Fruit fly (Drosophila melanogaster): ENCODE measurements around the gene CG7523.

CG7523 gene

DNA sequence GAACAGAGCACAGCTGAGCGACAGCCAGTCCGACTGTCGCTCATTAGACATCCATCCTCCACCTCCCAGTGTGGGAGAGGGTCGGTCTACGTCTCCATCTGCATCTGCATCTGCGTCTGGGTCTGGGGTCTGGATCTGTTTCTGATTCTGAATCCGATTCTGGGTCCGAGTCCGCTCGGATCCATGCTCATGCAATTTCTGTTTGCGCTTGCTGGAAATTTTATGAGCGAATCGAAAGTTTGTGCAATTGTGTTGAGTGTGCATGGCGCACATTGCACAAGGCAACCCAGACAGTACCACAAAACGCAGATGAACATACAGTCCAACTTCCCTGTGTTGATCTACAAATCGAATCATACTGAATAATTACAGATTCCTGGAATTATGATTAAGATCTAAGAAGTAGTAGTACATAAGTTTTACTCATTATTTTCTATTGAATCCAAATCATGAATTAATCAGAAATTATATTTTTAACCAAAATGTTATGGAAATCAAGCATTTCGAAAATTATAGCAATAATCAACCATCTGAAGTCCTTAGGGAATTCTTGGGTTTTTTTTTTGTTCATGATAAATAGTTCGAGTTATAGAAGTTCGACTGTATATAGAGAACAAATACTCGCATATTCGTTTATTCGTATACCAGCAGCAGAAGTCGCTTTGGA is 32.5 kb upstream of the CG7523 start (continued):
- TF ChIP-seq ATbp (GFP tag; optimal IDR thresholded peaks at IDR 0.05) = no peak
- no peak for TF ChIP-seq CG17912 (GFP tag; optimal IDR thresholded peaks at IDR 0.05)
- no peak for TF ChIP-seq shn (GFP tag; optimal IDR thresholded peaks at IDR 0.05)
- no peak for TF ChIP-seq fru (optimal IDR thresholded peaks at IDR 0.05)
- no peak for TF ChIP-seq CG9727 (GFP tag; optimal IDR thresholded peaks at IDR 0.05)
- TF ChIP-seq nmo (GFP tag; optimal IDR thresholded peaks at IDR 0.05) = peak; percentile 30
- no peak for TF ChIP-seq dmrt11E (tag; optimal IDR thresholded peaks at IDR 0.05)
- TF ChIP-seq CG10274 (GFP tag; optimal IDR thresholded peaks at IDR 0.05) = no peak
- no peak for TF ChIP-seq HLHmδ (GFP tag; optimal IDR thresholded peaks at IDR 0.05)
- TF ChIP-seq Dll (GFP tag; IDR thresholded peaks at IDR 0.05; ENCODE audit: partially characterized antibody) = no peak
- TF ChIP-seq CoRest (tag; optimal IDR thresholded peaks at IDR 0.05) = peak; percentile 15
- TF ChIP-seq nerfin-1 (tag; optimal IDR thresholded peaks at IDR 0.05) = no peak
- TF ChIP-seq CG14014 (GFP tag; IDR thresholded peaks at IDR 0.05) = no peak; the same call in 1 of the 2 replicates
- no peak for TF ChIP-seq CG14965 (GFP tag; optimal IDR thresholded peaks at IDR 0.05; ENCODE audit: borderline replicate concordance)
- 0 out of 2 replicates have a peak, but pooled peaks have one; percentile 13 for TF ChIP-seq Xrp1 (GFP tag; IDR thresholded peaks at IDR 0.05)
- TF ChIP-seq run (tag; optimal IDR thresholded peaks at IDR 0.05) = no peak
- no peak for TF ChIP-seq bowl (GFP tag; IDR thresholded peaks at IDR 0.05)
- no peak for TF ChIP-seq CG1603 (tag; optimal IDR thresholded peaks at IDR 0.05)
- peak; percentile 82 for TF ChIP-seq lbe (GFP tag; optimal IDR thresholded peaks at IDR 0.05)
- TF ChIP-seq CG3847 (GFP tag; IDR thresholded peaks at IDR 0.05) = no peak
- TF ChIP-seq Neu2 (GFP tag; optimal IDR thresholded peaks at IDR 0.05; ENCODE audit: borderline replicate concordance) = no peak
- TF ChIP-seq jing (GFP tag; optimal IDR thresholded peaks at IDR 0.05) = no peak
- TF ChIP-seq CG18011 (GFP tag; optimal IDR thresholded peaks at IDR 0.05) = no peak
- no peak for TF ChIP-seq CG2202 (tag; optimal IDR thresholded peaks at IDR 0.05)
- no peak for TF ChIP-seq Jarid2 (GFP tag; optimal IDR thresholded peaks at IDR 0.05)
- no peak for TF ChIP-seq psq (GFP tag; optimal IDR thresholded peaks at IDR 0.05)
- no peak for TF ChIP-seq CG10654 (GFP tag; optimal IDR thresholded peaks at IDR 0.05)
- no peak for TF ChIP-seq Stat92E (GFP tag; optimal IDR thresholded peaks at IDR 0.05)
- no peak for TF ChIP-seq Sin3A (optimal IDR thresholded peaks at IDR 0.05)
- no peak for TF ChIP-seq CG15601 (tag; optimal IDR thresholded peaks at IDR 0.05)
- TF ChIP-seq CG14441 (GFP tag; IDR thresholded peaks at IDR 0.05) = no peak
- TF ChIP-seq CG17612 (GFP tag; IDR thresholded peaks at IDR 0.05) = no peak
- TF ChIP-seq CG2116 (GFP tag; optimal IDR thresholded peaks at IDR 0.05) = no peak
- no peak for TF ChIP-seq rib (GFP tag; IDR thresholded peaks at IDR 0.05)
- no peak for TF ChIP-seq HHEX (GFP tag; optimal IDR thresholded peaks at IDR 0.05)
- TF ChIP-seq CG34422 (GFP tag; IDR thresholded peaks at IDR 0.05) = no peak
- no peak for TF ChIP-seq klu (GFP tag; IDR thresholded peaks at IDR 0.05)
- peak; percentile 45 for TF ChIP-seq CG6689 (GFP tag; IDR thresholded peaks at IDR 0.05)
- TF ChIP-seq CG8924 (tag; optimal IDR thresholded peaks at IDR 0.05) = no peak
- TF ChIP-seq Abd-B (GFP tag; optimal IDR thresholded peaks at IDR 0.05) = no peak
- TF ChIP-seq sd (tag; optimal IDR thresholded peaks at IDR 0.05) = no peak
- no peak for TF ChIP-seq MTF-1 (GFP tag; optimal IDR thresholded peaks at IDR 0.05; ENCODE audit: borderline replicate concordance)
- TF ChIP-seq Dfd (GFP tag; optimal IDR thresholded peaks at IDR 0.05) = no peak
- TF ChIP-seq CG9437 (GFP tag; optimal IDR thresholded peaks at IDR 0.05) = no peak
- TF ChIP-seq Fer2 (tag; optimal IDR thresholded peaks at IDR 0.05) = no peak
- no peak for TF ChIP-seq pzg (GFP tag; optimal IDR thresholded peaks at IDR 0.05)
- TF ChIP-seq CG4282 (GFP tag; optimal IDR thresholded peaks at IDR 0.05) = no peak
- no peak for TF ChIP-seq Deaf1 (tag; optimal IDR thresholded peaks at IDR 0.05)
- TF ChIP-seq CG13296 (GFP tag; optimal IDR thresholded peaks at IDR 0.05) = no peak
- TF ChIP-seq CG12391 (tag; optimal IDR thresholded peaks at IDR 0.05) = no peak
